Worm (Caenorhabditis elegans) whole organism, L4/young adult: ENCODE data around the gene cpsf-2.

Source experiments
- W03F9.2 ChIP-seq: fragments of 150-350 bp; optimal IDR thresholded peaks from 2 replicates; lab custom pipeline; 2014; ENCODE audit warnings: missing biosample characterization, missing genetic modification characterization
- dao-5 ChIP-seq: sonication (generic microtip); optimal IDR thresholded peaks from 2 replicates; lab custom pipeline; 2016; ENCODE audit warnings: missing genotype, missing genetic modification characterization, moderate library complexity, missing compliant biosample characterization
- him-1 ChIP-seq: sonication (generic microtip); optimal IDR thresholded peaks from 2 replicates; lab custom pipeline; 2016; ENCODE audit warnings: missing genotype, missing genetic modification reagents, missing genetic modification characterization, missing compliant biosample characterization

Gene cpsf-2

ce11 chrV:7178843-7179242, at the start of gene cpsf-2:
cpsf-2 (plus strand) TSS chrV:7179172.
- TF ChIP-seq W03F9.2 (tag; lab: Kevin White, UChicago) (no peak), him-1 (no peak), dao-5 (tag; lab: Kevin White, UChicago) (no peak)

- TF ChIP-seq dao-5 (tag; lab: Kevin White, UChicago) (no peak), him-1 (no peak), W03F9.2 (tag; lab: Kevin White, UChicago) (no peak)
Measured at ce11 chrV:7129460-7129859, 49.5 kb upstream of the cpsf-2 start, which contains the start of gene T01C4.8. T01C4.8 (minus strand) TSS chrV:7129560.

ce11 chrV:7130974-7131373, 48.0 kb upstream of the cpsf-2 start, which contains the start of gene srx-36:
srx-36 (minus strand) TSS chrV:7131074.
- TF ChIP-seq dao-5 (tag; lab: Kevin White, UChicago) (no peak), W03F9.2 (tag; lab: Kevin White, UChicago) (no peak), him-1 (no peak)

- no peak for TF ChIP-seq W03F9.2 (tag; lab: Kevin White, UChicago)
- no peak for TF ChIP-seq him-1
- TF ChIP-seq dao-5 (tag; lab: Kevin White, UChicago) = no peak
Measured at ce11 chrV:7132248-7132647, 46.7 kb upstream of the cpsf-2 start, which contains the start of gene sre-10. sre-10 (plus strand) TSS chrV:7132548.

- TF ChIP-seq W03F9.2 (tag; lab: Kevin White, UChicago) (no peak), him-1 (no peak), dao-5 (tag; lab: Kevin White, UChicago) (no peak)
Measured at ce11 chrV:7133963-7134362, 45.0 kb upstream of the cpsf-2 start, which contains the start of gene F10D2.16. F10D2.16 (plus strand) TSS chrV:7134263.

ce11 chrV:7136859-7137258, 42.1 kb upstream of the cpsf-2 start:
- TF ChIP-seq dao-5 (tag; lab: Kevin White, UChicago) (no peak), him-1 (no peak), W03F9.2 (tag; lab: Kevin White, UChicago) (no peak)

ce11 chrV:7138320-7138719, 40.7 kb upstream of the cpsf-2 start, which contains the start of gene str-112:
str-112 (minus strand) TSS chrV:7138420.
- no peak for TF ChIP-seq W03F9.2 (tag; lab: Kevin White, UChicago)
- no peak for TF ChIP-seq dao-5 (tag; lab: Kevin White, UChicago)
- TF ChIP-seq him-1 = no peak

- TF ChIP-seq him-1 (no peak), dao-5 (tag; lab: Kevin White, UChicago) (no peak), W03F9.2 (tag; lab: Kevin White, UChicago) (no peak)
Measured at ce11 chrV:7140368-7140767, 38.6 kb upstream of the cpsf-2 start.

- TF ChIP-seq W03F9.2 (tag; lab: Kevin White, UChicago) (no peak), him-1 (no peak), dao-5 (tag; lab: Kevin White, UChicago) (no peak)
Measured at ce11 chrV:7141864-7142263, 37.1 kb upstream of the cpsf-2 start, which contains the start of gene ugt-40. ugt-40 (minus strand) TSS chrV:7141964.

- TF ChIP-seq him-1 (no peak), dao-5 (tag; lab: Kevin White, UChicago) (no peak), W03F9.2 (tag; lab: Kevin White, UChicago) (no peak)
Measured at ce11 chrV:7142661-7143060, 36.3 kb upstream of the cpsf-2 start.

- TF ChIP-seq W03F9.2 (tag; lab: Kevin White, UChicago) (no peak), dao-5 (tag; lab: Kevin White, UChicago) (no peak), him-1 (no peak)
Measured at ce11 chrV:7145250-7145850, 33.6 kb upstream of the cpsf-2 start, which contains the start of gene ugt-37. ugt-37 (minus strand) TSS chrV:7145318.

ce11 chrV:7147370-7147769, 31.6 kb upstream of the cpsf-2 start, which contains the start of gene ugt-38:
ugt-38 (minus strand) TSS chrV:7147470.
- no peak for TF ChIP-seq him-1
- no peak for TF ChIP-seq W03F9.2 (tag; lab: Kevin White, UChicago)
- TF ChIP-seq dao-5 (tag; lab: Kevin White, UChicago) = no peak

ce11 chrV:7150570-7150969, 28.4 kb upstream of the cpsf-2 start, which contains the start of gene F10D2.8:
F10D2.8 (minus strand) TSS chrV:7150714.
- no peak for TF ChIP-seq W03F9.2 (tag; lab: Kevin White, UChicago)
- no peak for TF ChIP-seq him-1
- TF ChIP-seq dao-5 (tag; lab: Kevin White, UChicago) = no peak

ce11 chrV:7153046-7153445, 25.9 kb upstream of the cpsf-2 start, which contains the start of gene fat-7:
fat-7 (minus strand) TSS chrV:7153146.
- TF ChIP-seq him-1 (no peak), W03F9.2 (tag; lab: Kevin White, UChicago) (no peak)
